Worm (Caenorhabditis elegans): ENCODE data around the gene tsp-8.

DNA sequence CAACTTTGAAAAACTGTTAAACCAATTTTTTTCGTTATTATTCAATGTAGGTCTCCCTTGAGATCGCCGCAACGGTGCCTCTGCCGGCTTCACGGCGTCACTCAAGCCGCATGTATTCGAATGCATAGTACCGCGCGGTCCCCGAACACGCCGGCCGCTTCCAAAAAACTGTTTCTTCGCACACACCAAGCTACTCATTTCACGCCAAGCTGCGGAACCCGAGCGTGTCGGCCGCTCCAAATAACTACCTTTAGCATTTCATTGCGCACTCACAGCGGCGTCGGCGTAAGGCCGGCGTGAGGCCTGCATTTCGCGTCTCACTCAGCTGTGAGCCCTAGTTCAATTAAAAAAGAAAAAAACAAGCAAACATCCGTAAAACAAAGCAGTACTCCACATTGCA is 27.3 kb upstream of the tsp-8 start:
- TF ChIP-seq nhr-12 (tag; optimal IDR thresholded peaks at IDR 0.05) (no peak), snpc-4 (tag; optimal IDR thresholded peaks at IDR 0.05) (no peak), lin-39 (tag; optimal IDR thresholded peaks at IDR 0.05) (no peak), unc-62 (GFP tag; optimal IDR thresholded peaks at IDR 0.05) (no peak), lsy-2 (tag; optimal IDR thresholded peaks at IDR 0.05) (no peak)

Measured in whole organism, L2 larva.